Worm (Caenorhabditis elegans) whole organism, L2 larva: ENCODE results near the gene F17C11.4.

Experiments
- C34F6.9 ChIP-seq: fragments of 150-350 bp; optimal IDR thresholded peaks from 2 replicates; lab custom pipeline; 2014; ENCODE audit warnings: missing biosample characterization, missing genetic modification characterization
- F13H6.1 ChIP-seq: sonication (generic microtip); optimal IDR thresholded peaks from 2 replicates; lab custom pipeline; 2016; ENCODE audit warnings: missing genetic modification characterization, missing compliant biosample characterization
- R02D3.7 ChIP-seq: fragments of 150-350 bp; optimal IDR thresholded peaks from 2 replicates; lab custom pipeline; 2014; ENCODE audit warnings: missing biosample characterization, missing genetic modification characterization
- Y55F3AM.14 ChIP-seq: fragments of 200-800 bp; sonication (Bioruptor generic); optimal IDR thresholded peaks from 2 replicates; lab custom pipeline; 2018; ENCODE audit warnings: mild to moderate bottlenecking, missing genetic modification characterization, missing compliant biosample characterization
- ZK546.5 ChIP-seq: sonication (generic microtip); optimal IDR thresholded peaks from 2 replicates; lab custom pipeline; 2017; ENCODE audit warnings: missing biosample characterization, missing genetic modification characterization
- alr-1 ChIP-seq: fragments of 150-350 bp; optimal IDR thresholded peaks from 2 replicates; lab custom pipeline; 2014; ENCODE audit warnings: missing biosample characterization, missing genetic modification characterization
- aly-2 ChIP-seq: fragments of 150-350 bp; optimal IDR thresholded peaks from 2 replicates; lab custom pipeline; 2014; ENCODE audit warnings: missing biosample characterization, missing genetic modification characterization
- ama-1 ChIP-seq: fragments of 150-350 bp; optimal IDR thresholded peaks from 2 replicates; lab custom pipeline; 2018; ENCODE audit warnings: inconsistent platforms
- blmp-1 ChIP-seq: sonication (generic microtip); optimal IDR thresholded peaks from 2 replicates; lab custom pipeline; 2017; ENCODE audit warnings: missing genetic modification characterization, mild to moderate bottlenecking, missing compliant biosample characterization, antibody characterized with exemption, moderate library complexity; ENCODE audit not compliant: insufficient read depth
- ceh-16 ChIP-seq: fragments of 150-350 bp; optimal IDR thresholded peaks from 2 replicates; lab custom pipeline; 2014; ENCODE audit warnings: missing biosample characterization, missing genetic modification characterization
- ceh-82 ChIP-seq: fragments of 150-350 bp; optimal IDR thresholded peaks from 2 replicates; lab custom pipeline; 2014; ENCODE audit warnings: missing biosample characterization, missing genetic modification characterization
- crh-2 ChIP-seq: sonication (generic microtip); optimal IDR thresholded peaks from 2 replicates; lab custom pipeline; 2017; ENCODE audit warnings: missing biosample characterization, missing genetic modification characterization
- dmd-4 ChIP-seq: sonication (generic microtip); optimal IDR thresholded peaks from 2 replicates; lab custom pipeline; 2017; ENCODE audit warnings: missing biosample characterization, missing genetic modification characterization
- egl-27 ChIP-seq: sonication (generic microtip); optimal IDR thresholded peaks from 3 replicates; lab custom pipeline; 2017; ENCODE audit warnings: missing biosample characterization, missing genetic modification reagents, missing genetic modification characterization
- elt-1 ChIP-seq: fragments of 150-350 bp; optimal IDR thresholded peaks from 2 replicates; lab custom pipeline; 2014; ENCODE audit warnings: missing biosample characterization, missing genetic modification characterization
- elt-3 ChIP-seq: sonication (generic microtip); optimal IDR thresholded peaks from 2 replicates; lab custom pipeline; 2017; ENCODE audit warnings: missing biosample characterization, missing genetic modification characterization
- fos-1 ChIP-seq: fragments of 150-350 bp; optimal IDR thresholded peaks from 2 replicates; lab custom pipeline; 2014; ENCODE audit warnings: missing biosample characterization, missing genetic modification characterization
- gmeb-1 ChIP-seq: fragments of 150-350 bp; optimal IDR thresholded peaks from 2 replicates; lab custom pipeline; 2014; ENCODE audit warnings: missing biosample characterization, missing genetic modification characterization
- lin-11 ChIP-seq: fragments of 150-350 bp; sonication (generic microtip); optimal IDR thresholded peaks from 2 replicates; lab custom pipeline; 2014; ENCODE audit warnings: missing biosample characterization, missing genetic modification characterization, inconsistent platforms, mixed read lengths
- lin-13 ChIP-seq: fragments of 150-350 bp; optimal IDR thresholded peaks from 2 replicates; lab custom pipeline; 2014; ENCODE audit warnings: missing biosample characterization, missing genetic modification reagents, missing genetic modification characterization
- lin-39 ChIP-seq: fragments of 150-350 bp; optimal IDR thresholded peaks from 2 replicates; lab custom pipeline; 2014; ENCODE audit warnings: missing biosample characterization, missing genetic modification reagents, missing genetic modification characterization
- lsy-2 ChIP-seq, 2 experiments: fragments of 150-350 bp in 1 of 2; sonication (generic microtip) in 1 of 2; optimal IDR thresholded peaks; 2 replicates each; lab custom pipeline; 2014 to 2017; ENCODE audit warnings: missing biosample characterization in 2 of 2, missing genetic modification characterization in 2 of 2
- mab-5 ChIP-seq: fragments of 150-350 bp; optimal IDR thresholded peaks from 2 replicates; lab custom pipeline; 2014; ENCODE audit warnings: missing biosample characterization, missing genetic modification characterization
- mbf-1 ChIP-seq: sonication (generic microtip); optimal IDR thresholded peaks from 2 replicates; lab custom pipeline; 2017; ENCODE audit warnings: missing biosample characterization, missing genetic modification characterization
- mdl-1 ChIP-seq, 2 experiments: fragments of 150-350 bp in 1 of 2; sonication (generic microtip) in 1 of 2; optimal IDR thresholded peaks; 2 replicates each; lab custom pipeline; 2017; ENCODE audit warnings: missing biosample characterization in 2 of 2, missing genetic modification characterization in 2 of 2
- nhr-12 ChIP-seq: fragments of 150-350 bp; optimal IDR thresholded peaks from 2 replicates; lab custom pipeline; 2014; ENCODE audit warnings: missing biosample characterization, missing genetic modification characterization
- nhr-129 ChIP-seq: fragments of 150-350 bp; optimal IDR thresholded peaks from 2 replicates; lab custom pipeline; 2014; ENCODE audit warnings: missing biosample characterization, missing genetic modification characterization
- nhr-21 ChIP-seq: fragments of 150-350 bp; optimal IDR thresholded peaks from 2 replicates; lab custom pipeline; 2014; ENCODE audit warnings: missing biosample characterization, missing genetic modification characterization
- nhr-237 ChIP-seq: fragments of 150-350 bp; optimal IDR thresholded peaks from 2 replicates; lab custom pipeline; 2014; ENCODE audit warnings: missing biosample characterization, missing genetic modification characterization
- nhr-25 ChIP-seq: fragments of 150-350 bp; sonication (generic microtip); optimal IDR thresholded peaks from 3 replicates; lab custom pipeline; 2014; ENCODE audit warnings: missing biosample characterization, missing genetic modification characterization
- nhr-6 ChIP-seq: fragments of 150-350 bp; optimal IDR thresholded peaks from 2 replicates; lab custom pipeline; 2014; ENCODE audit warnings: missing biosample characterization, missing genetic modification characterization
- nhr-77 ChIP-seq: fragments of 150-350 bp; optimal IDR thresholded peaks from 2 replicates; lab custom pipeline; 2014; ENCODE audit warnings: missing biosample characterization, missing genetic modification characterization
- peb-1 ChIP-seq: fragments of 150-350 bp; optimal IDR thresholded peaks from 2 replicates; lab custom pipeline; 2014; ENCODE audit warnings: missing biosample characterization, missing genetic modification characterization
- sem-4 ChIP-seq: fragments of 150-350 bp; optimal IDR thresholded peaks from 2 replicates; lab custom pipeline; 2014; ENCODE audit warnings: missing biosample characterization, missing genetic modification reagents, missing genetic modification characterization
- skn-1 ChIP-seq: sonication (generic microtip); optimal IDR thresholded peaks from 2 replicates; lab custom pipeline; 2017; ENCODE audit warnings: missing biosample characterization, missing genetic modification characterization
- sma-3 ChIP-seq: sonication (generic microtip); optimal IDR thresholded peaks from 2 replicates; lab custom pipeline; 2016; ENCODE audit warnings: missing genetic modification reagents, missing genetic modification characterization, missing compliant biosample characterization
- sma-9 ChIP-seq, 2 experiments: fragments of 150-350 bp in 1 of 2; sonication (generic microtip) in 1 of 2; optimal IDR thresholded peaks; 2 replicates each; lab custom pipeline; 2014 to 2016; ENCODE audit warnings: missing genetic modification characterization in 2 of 2, mild to moderate bottlenecking in 1 of 2, missing biosample characterization in 1 of 2, missing compliant biosample characterization in 1 of 2, missing genetic modification reagents in 1 of 2, moderate library complexity in 1 of 2
- snpc-4 ChIP-seq: fragments of 150-350 bp; optimal IDR thresholded peaks from 2 replicates; lab custom pipeline; 2014; ENCODE audit warnings: missing biosample characterization, missing genetic modification characterization
- unc-39 ChIP-seq: fragments of 150-350 bp; optimal IDR thresholded peaks from 2 replicates; lab custom pipeline; 2014; ENCODE audit warnings: missing biosample characterization, missing genetic modification characterization
- unc-55 ChIP-seq: fragments of 150-350 bp; sonication (generic microtip); optimal IDR thresholded peaks from 3 replicates; lab custom pipeline; 2014; ENCODE audit warnings: missing biosample characterization, missing genetic modification reagents, missing genetic modification characterization
- unc-62 ChIP-seq: fragments of 150-350 bp; optimal IDR thresholded peaks from 2 replicates; lab custom pipeline; 2014; ENCODE audit warnings: missing biosample characterization, missing genetic modification reagents, missing genetic modification characterization
- zag-1 ChIP-seq: fragments of 150-350 bp; optimal IDR thresholded peaks from 2 replicates; lab custom pipeline; 2014; ENCODE audit warnings: missing biosample characterization, missing genetic modification characterization
- ztf-11 ChIP-seq: sonication (generic microtip); optimal IDR thresholded peaks from 2 replicates; lab custom pipeline; 2017; ENCODE audit warnings: missing biosample characterization, missing genetic modification characterization
- ztf-4 ChIP-seq: fragments of 150-350 bp; optimal IDR thresholded peaks from 2 replicates; lab custom pipeline; 2014; ENCODE audit warnings: missing biosample characterization, missing genetic modification characterization

The F17C11.4 gene

ce11 chrV:10947930-10948329 is 3.7 kb upstream of the F17C11.4 start, which contains the start of gene F17C11.2:
Gene F17C11.2, plus strand, starts transcription at chrV:10948230.
- TF ChIP-seq gmeb-1 (tag; lab: Kevin White, UChicago), result no peak

DNA sequence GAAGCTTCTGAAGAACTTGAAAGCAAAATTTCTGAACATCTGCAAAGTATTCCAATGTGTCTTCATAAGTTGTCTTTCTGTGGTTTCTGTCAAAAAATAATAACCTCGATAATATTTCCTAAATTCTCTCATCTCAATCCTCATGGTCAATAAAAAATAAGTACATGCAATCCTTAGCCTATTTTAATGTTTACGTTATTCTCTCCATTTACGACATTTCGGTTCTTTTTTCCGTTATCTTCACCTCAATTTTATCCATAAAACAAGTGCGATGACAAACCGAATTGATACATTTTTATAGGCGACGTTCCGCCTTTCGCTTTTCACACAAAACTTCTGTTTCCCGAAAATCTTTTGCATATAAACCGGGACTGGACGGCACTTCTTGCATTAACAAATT is 2.1 kb upstream of the F17C11.4 start, which contains the start of gene col-153:
Gene col-153 (plus strand): TSS at position 301 of the 400 bp plus-strand sequence.
- TF ChIP-seq F13H6.1 (tag; lab: Kevin White, UChicago) (no peak), mab-5 (tag; lab: Kevin White, UChicago) (no peak), mdl-1 (tag; optimal IDR thresholded peaks at IDR 0.05; lab: Kevin White, UChicago) (no peak), fos-1 (tag; lab: Kevin White, UChicago) (no peak), unc-55 (no peak), elt-1 (tag; lab: Kevin White, UChicago) (no peak), alr-1 (no peak), nhr-237 (no peak), nhr-6 (tag; lab: Kevin White, UChicago) (no peak), skn-1 (tag; lab: Kevin White, UChicago) (no peak), ama-1 (lab: Kevin White, UChicago) (no peak), ZK546.5 (tag; lab: Kevin White, UChicago) (no peak), aly-2 (no peak), unc-39 (tag; lab: Kevin White, UChicago) (no peak), nhr-77 (tag; lab: Kevin White, UChicago) (no peak), Y55F3AM.14 (no peak), peb-1 (no peak)
- TF ChIP-seq, all 48 proteins: peak for 0

ce11 chrV:10953471-10954155 is 2.0 kb downstream of the F17C11.4 start:
- no peak for TF ChIP-seq zag-1 (tag; lab: Kevin White, UChicago)
- no peak for TF ChIP-seq elt-3 (tag; lab: Kevin White, UChicago)
- TF ChIP-seq skn-1 (tag; lab: Kevin White, UChicago), result no peak
- TF ChIP-seq aly-2, result no peak
- TF ChIP-seq lin-13 (GFP tag; lab: Kevin White, UChicago), result peak; percentile 25
- peak in 1 of 2 experiments; percentile 40 for TF ChIP-seq lsy-2 (tag; optimal IDR thresholded peaks at IDR 0.05; lab: Kevin White, UChicago)
- TF ChIP-seq sma-3 (GFP tag; lab: Kevin White, UChicago), result no peak
- TF ChIP-seq mab-5 (tag; lab: Kevin White, UChicago), result no peak
- TF ChIP-seq dmd-4 (tag; lab: Kevin White, UChicago), result no peak
- no peak for TF ChIP-seq unc-39 (tag; lab: Kevin White, UChicago)
- TF ChIP-seq lin-11, result no peak
- no peak for TF ChIP-seq nhr-237
- TF ChIP-seq crh-2 (tag; lab: Kevin White, UChicago), result no peak
- peak; percentile 21 for TF ChIP-seq Y55F3AM.14
- TF ChIP-seq mdl-1 (tag; optimal IDR thresholded peaks at IDR 0.05; lab: Kevin White, UChicago), result no peak
- TF ChIP-seq unc-55, result no peak
- no peak for TF ChIP-seq C34F6.9 (tag; lab: Kevin White, UChicago)
- TF ChIP-seq nhr-6 (tag; lab: Kevin White, UChicago), result peak; percentile 32
- TF ChIP-seq snpc-4 (tag; lab: Kevin White, UChicago), result no peak
- peak; percentile 9 for TF ChIP-seq blmp-1 (tag; lab: Kevin White, UChicago)
- no peak for TF ChIP-seq nhr-12
- TF ChIP-seq ZK546.5 (tag; lab: Kevin White, UChicago), result no peak
- TF ChIP-seq ceh-82 (tag; lab: Kevin White, UChicago), result no peak
- TF ChIP-seq lin-39 (tag; lab: Kevin White, UChicago), result no peak
- no peak for TF ChIP-seq gmeb-1 (tag; lab: Kevin White, UChicago)
- TF ChIP-seq nhr-77 (tag; lab: Kevin White, UChicago), result no peak
- peak; percentile 20 for TF ChIP-seq sma-9 (GFP tag; optimal IDR thresholded peaks at IDR 0.05; lab: Kevin White, UChicago)
- no peak for TF ChIP-seq sma-9 (tag; optimal IDR thresholded peaks at IDR 0.05; lab: Kevin White, UChicago)
- no peak for TF ChIP-seq unc-62 (GFP tag; lab: Kevin White, UChicago)
- TF ChIP-seq ceh-16 (tag; lab: Kevin White, UChicago), result no peak
- peak; percentile 74 for TF ChIP-seq ama-1 (lab: Kevin White, UChicago)
- TF ChIP-seq mbf-1 (tag; lab: Kevin White, UChicago), result no peak
- TF ChIP-seq sem-4 (tag; lab: Kevin White, UChicago), result no peak
- no peak for TF ChIP-seq ztf-11 (tag; lab: Kevin White, UChicago)
- peak; percentile 60 for TF ChIP-seq ztf-4
- TF ChIP-seq peb-1, result no peak
- TF ChIP-seq nhr-25, result peak; percentile 29
- TF ChIP-seq egl-27 (tag; lab: Kevin White, UChicago), result no peak
- TF ChIP-seq R02D3.7 (tag; lab: Kevin White, UChicago), result no peak
- no peak for TF ChIP-seq nhr-129 (tag; lab: Kevin White, UChicago)
- TF ChIP-seq nhr-21, result no peak
